Fruit fly (Drosophila melanogaster) whole organism, pupa: ENCODE data around the gene inaE.

Source experiments
- CG10348 ChIP-seq: fragments of 200-800 bp; sonication (Bioruptor generic); IDR thresholded peaks from 2 replicates; pipeline ENCODE4 v1.3.6; 2022; ENCODE audit warnings: missing biosample characterization, missing genetic modification characterization
- CG12605 ChIP-seq: fragments of 200-800 bp; sonication (Bioruptor generic); IDR thresholded peaks from 2 replicates; pipeline ENCODE4 v1.3.6; 2022; ENCODE audit warnings: missing biosample characterization, missing genetic modification characterization
- CG13204 ChIP-seq: fragments of 200-800 bp; sonication (Bioruptor generic); optimal IDR thresholded peaks from 2 replicates; lab custom pipeline; 2018; ENCODE audit warnings: missing biosample characterization, mild to moderate bottlenecking, missing genetic modification characterization, moderate library complexity
- CG14655 ChIP-seq: fragments of 200-800 bp; sonication (Bioruptor generic); optimal IDR thresholded peaks from 3 replicates; lab custom pipeline; 2017; ENCODE audit warnings: mild to moderate bottlenecking, missing biosample characterization, missing genetic modification reagents, missing genetic modification characterization
- CG15710 ChIP-seq: fragments of 200-800 bp; sonication (Bioruptor generic); optimal IDR thresholded peaks from 2 replicates; lab custom pipeline; 2018; ENCODE audit warnings: missing biosample characterization, mild to moderate bottlenecking, missing genetic modification characterization, moderate library complexity
- CG17806 ChIP-seq: fragments of 200-800 bp; sonication (Bioruptor generic); optimal IDR thresholded peaks from 2 replicates; lab custom pipeline; 2018; ENCODE audit warnings: missing biosample characterization, mild to moderate bottlenecking, missing genetic modification characterization, moderate library complexity
- CG32121 ChIP-seq: fragments of 200-800 bp; sonication (Bioruptor generic); IDR thresholded peaks from 2 replicates; pipeline ENCODE4 v1.3.6; 2022; ENCODE audit warnings: missing biosample characterization, missing genetic modification characterization
- CG34367 ChIP-seq: fragments of 200-800 bp; sonication (Bioruptor generic); optimal IDR thresholded peaks from 2 replicates; lab custom pipeline; 2018; ENCODE audit warnings: missing biosample characterization, mild to moderate bottlenecking, missing genetic modification characterization
- CG4496 ChIP-seq: fragments of 200-800 bp; sonication (Bioruptor generic); IDR thresholded peaks from 3 replicates; pipeline ENCODE4 v1.3.6; 2022; ENCODE audit warnings: missing biosample characterization, missing genetic modification characterization
- CG8159 ChIP-seq: fragments of 200-800 bp; sonication (Bioruptor generic); optimal IDR thresholded peaks from 3 replicates; lab custom pipeline; 2018; ENCODE audit warnings: missing biosample characterization, mild to moderate bottlenecking, missing genetic modification characterization, moderate library complexity
- CG8301 ChIP-seq: fragments of 200-800 bp; sonication (Bioruptor generic); optimal IDR thresholded peaks from 2 replicates; lab custom pipeline; 2018; ENCODE audit warnings: missing biosample characterization, mild to moderate bottlenecking, missing genetic modification characterization
- CG9948 ChIP-seq: fragments of 200-800 bp; sonication (Bioruptor generic); optimal IDR thresholded peaks from 2 replicates; lab custom pipeline; 2018; ENCODE audit warnings: missing biosample characterization, mild to moderate bottlenecking, missing genetic modification characterization, moderate library complexity
- D1 ChIP-seq: fragments of 200-800 bp; sonication (Bioruptor generic); optimal IDR thresholded peaks from 2 replicates; lab custom pipeline; 2018; ENCODE audit warnings: missing biosample characterization, mild to moderate bottlenecking, missing genetic modification characterization, moderate library complexity
- EcR ChIP-seq: fragments of 200-800 bp; sonication (Bioruptor generic); optimal IDR thresholded peaks from 3 replicates; lab custom pipeline; 2019; ENCODE audit warnings: missing biosample characterization, missing genetic modification characterization, mild to moderate bottlenecking, moderate library complexity, missing genetic modification reagents
- Ets98B ChIP-seq: fragments of 200-800 bp; sonication (Bioruptor generic); IDR thresholded peaks from 2 replicates; pipeline ENCODE4 v1.3.6; 2022; ENCODE audit warnings: missing biosample characterization, missing genetic modification characterization
- Pif1A ChIP-seq: fragments of 200-800 bp; sonication (Bioruptor generic); optimal IDR thresholded peaks from 3 replicates; lab custom pipeline; 2016; ENCODE audit warnings: missing biosample characterization, missing genetic modification characterization
- Pif1B ChIP-seq: fragments of 200-800 bp; sonication (Bioruptor generic); optimal IDR thresholded peaks from 3 replicates; lab custom pipeline; 2016; ENCODE audit warnings: missing biosample characterization, missing genetic modification characterization
- Snoo ChIP-seq: fragments of 200-800 bp; sonication (Bioruptor generic); optimal IDR thresholded peaks from 3 replicates; lab custom pipeline; 2017; ENCODE audit warnings: missing biosample characterization, mild to moderate bottlenecking, missing genetic modification characterization, inconsistent platforms
- fd96Ca ChIP-seq: fragments of 200-800 bp; sonication (Bioruptor generic); IDR thresholded peaks from 3 replicates; pipeline ENCODE4 v1.3.6; 2022; ENCODE audit warnings: missing biosample characterization, missing genetic modification characterization
- gl ChIP-seq: fragments of 200-800 bp; sonication (Bioruptor generic); optimal IDR thresholded peaks from 2 replicates; lab custom pipeline; 2018; ENCODE audit warnings: missing biosample characterization, mild to moderate bottlenecking, missing genetic modification characterization
- rn ChIP-seq: fragments of 200-800 bp; sonication (Bioruptor generic); IDR thresholded peaks from 2 replicates; pipeline ENCODE4 v1.3.6; 2022; ENCODE audit warnings: missing biosample characterization, missing genetic modification characterization

inaE gene

dm6 chrX:13819682-13820081 is 36.2 kb downstream of the inaE start:
- TF ChIP-seq CG13204 (GFP tag; lab: Kevin White, UChicago) (no peak), CG15710 (tag; lab: Kevin White, UChicago) (no peak), D1 (tag; lab: Kevin White, UChicago) (no peak), CG34367 (tag; lab: Kevin White, UChicago) (no peak), EcR (GFP tag; lab: Kevin White, UChicago) (no peak), CG8159 (no peak), CG9948 (tag; lab: Kevin White, UChicago) (no peak), rn (GFP tag; lab: Robert Waterston, UW) (no peak), gl (tag; lab: Kevin White, UChicago) (no peak), CG17806 (tag; lab: Kevin White, UChicago) (no peak), Snoo (tag; lab: Kevin White, UChicago) (no peak), CG4496 (GFP tag; lab: Robert Waterston, UW) (no peak), CG32121 (GFP tag; lab: Robert Waterston, UW) (no peak), CG14655 (GFP tag; lab: Kevin White, UChicago) (no peak), CG8301 (tag; lab: Kevin White, UChicago) (no peak), Ets98B (GFP tag; lab: Robert Waterston, UW) (no peak)

- no peak for TF ChIP-seq CG34367 (tag; lab: Kevin White, UChicago)
- TF ChIP-seq rn (GFP tag; lab: Robert Waterston, UW): no peak
- TF ChIP-seq CG15710 (tag; lab: Kevin White, UChicago): no peak
- TF ChIP-seq CG14655 (GFP tag; lab: Kevin White, UChicago): no peak
- no peak for TF ChIP-seq D1 (tag; lab: Kevin White, UChicago)
- no peak for TF ChIP-seq Pif1B (GFP tag; lab: Kevin White, UChicago)
- TF ChIP-seq Ets98B (GFP tag; lab: Robert Waterston, UW): no peak
- no peak for TF ChIP-seq CG10348 (GFP tag; lab: Robert Waterston, UW)
- no peak for TF ChIP-seq Snoo (tag; lab: Kevin White, UChicago)
- no peak for TF ChIP-seq CG12605
- no peak for TF ChIP-seq gl (tag; lab: Kevin White, UChicago)
- no peak for TF ChIP-seq CG17806 (tag; lab: Kevin White, UChicago)
- no peak for TF ChIP-seq CG8301 (tag; lab: Kevin White, UChicago)
- TF ChIP-seq CG13204 (GFP tag; lab: Kevin White, UChicago): no peak
- TF ChIP-seq CG9948 (tag; lab: Kevin White, UChicago): no peak
- TF ChIP-seq CG32121 (GFP tag; lab: Robert Waterston, UW): no peak
- no peak for TF ChIP-seq fd96Ca (GFP tag; lab: Robert Waterston, UW)
- no peak for TF ChIP-seq Pif1A (GFP tag; lab: Kevin White, UChicago)
These were observed 37.0 kb downstream of the inaE start for dm6 chrX:13820310-13821038.

- TF ChIP-seq CG10348 (GFP tag; lab: Robert Waterston, UW) (no peak), CG8301 (tag; lab: Kevin White, UChicago) (peak; percentile 32), Pif1B (GFP tag; lab: Kevin White, UChicago) (peak; percentile 37), CG9948 (tag; lab: Kevin White, UChicago) (peak; percentile 7), CG8159 (peak; percentile 6), EcR (GFP tag; lab: Kevin White, UChicago) (peak; percentile 11), fd96Ca (GFP tag; lab: Robert Waterston, UW) (no peak)
These were observed 37.7 kb downstream of the inaE start for dm6 chrX:13821039-13821774.

dm6 chrX:13821775-13822493 is 38.4 kb downstream of the inaE start, which contains the start of gene Clic:
Gene Clic, minus strand, starts transcription at chrX:13822307.
- no peak for TF ChIP-seq CG17806 (tag; lab: Kevin White, UChicago)
- TF ChIP-seq CG34367 (tag; lab: Kevin White, UChicago): no peak
- TF ChIP-seq CG9948 (tag; lab: Kevin White, UChicago): no peak
- TF ChIP-seq CG4496 (GFP tag; lab: Robert Waterston, UW): peak; percentile 51; the same call in 2 of the 3 replicates

- TF ChIP-seq D1 (tag; lab: Kevin White, UChicago) (no peak), CG8159 (no peak), gl (tag; lab: Kevin White, UChicago) (no peak), Snoo (tag; lab: Kevin White, UChicago) (no peak), CG32121 (GFP tag; lab: Robert Waterston, UW) (no peak), fd96Ca (GFP tag; lab: Robert Waterston, UW) (no peak), CG15710 (tag; lab: Kevin White, UChicago) (no peak), Pif1B (GFP tag; lab: Kevin White, UChicago) (no peak), CG8301 (tag; lab: Kevin White, UChicago) (no peak), CG9948 (tag; lab: Kevin White, UChicago) (no peak)
These were observed 39.2 kb downstream of the inaE start, which contains the start of gene Nup93-1 for dm6 chrX:13822753-13823152. Gene Nup93-1, plus strand, starts transcription at chrX:13822826.
